Worm (Caenorhabditis elegans): ENCODE results near the gene T25B6.6.

Gene T25B6.6

ce11 chrX:9014451-9014850, 8.2 kb downstream of the T25B6.6 start (continued):
- no peak for TF ChIP-seq nfya-1 (tag; optimal IDR thresholded peaks at IDR 0.05; ENCODE audit: borderline replicate concordance, insufficient read depth)

ce11 chrX:9011471-9011870, 11.2 kb downstream of the T25B6.6 start:
- TF ChIP-seq rpc-1 (optimal IDR thresholded peaks at IDR 0.05) (no peak), rpc-1 (tag; optimal IDR thresholded peaks at IDR 0.05) (no peak), ceh-27 (GFP tag; optimal IDR thresholded peaks at IDR 0.05) (no peak), snpc-1.3 (tag; optimal IDR thresholded peaks at IDR 0.05; ENCODE audit: insufficient read depth) (no peak), let-607 (tag; optimal IDR thresholded peaks at IDR 0.05) (no peak), egrh-3 (GFP tag; IDR thresholded peaks at IDR 0.05) (no peak), ztf-26 (tag; optimal IDR thresholded peaks at IDR 0.05) (no peak), hrde-1 (tag; optimal IDR thresholded peaks at IDR 0.05; ENCODE audit: borderline replicate concordance) (no peak), egl-44 (GFP tag; IDR thresholded peaks at IDR 0.05) (no peak), F33H1.4 (GFP tag; IDR thresholded peaks at IDR 0.05) (no peak), dox-1 (GFP tag; IDR thresholded peaks at IDR 0.05) (no peak), C06A6.2 (GFP tag; conservative IDR thresholded peaks at IDR 0.05) (no peak), F52B5.7 (tag; optimal IDR thresholded peaks at IDR 0.05) (no peak), mel-28 (tag; optimal IDR thresholded peaks at IDR 0.05; ENCODE audit: borderline replicate concordance) (no peak), madf-6 (GFP tag; IDR thresholded peaks at IDR 0.05) (no peak), sdz-38 (tag; optimal IDR thresholded peaks at IDR 0.05) (no peak), zfh-2 (GFP tag; conservative IDR thresholded peaks at IDR 0.05) (no peak), lsy-27 (tag; optimal IDR thresholded peaks at IDR 0.05; ENCODE audit: borderline replicate concordance, insufficient read depth) (no peak), die-1 (tag; optimal IDR thresholded peaks at IDR 0.05) (no peak), atf-7 (tag; optimal IDR thresholded peaks at IDR 0.05) (no peak), F57C9.4 (tag; optimal IDR thresholded peaks at IDR 0.05) (no peak)

ce11 chrX:9010418-9010817, 12.3 kb downstream of the T25B6.6 start, which contains the start of gene C24A3.9:
Gene C24A3.9, minus strand, starts transcription at chrX:9010518.
- TF ChIP-seq mxl-1 (tag; optimal IDR thresholded peaks at IDR 0.05) (no peak), madf-3 (GFP tag; IDR thresholded peaks at IDR 0.05) (no peak), nfyb-1 (GFP tag; IDR thresholded peaks at IDR 0.05) (no peak), ceh-79 (tag; optimal IDR thresholded peaks at IDR 0.05) (no peak), ets-4 (GFP tag; optimal IDR thresholded peaks at IDR 0.05) (no peak), bed-1 (GFP tag; IDR thresholded peaks at IDR 0.05) (no peak), ztf-28 (GFP tag; IDR thresholded peaks at IDR 0.05) (no peak), snpc-1.3 (tag; optimal IDR thresholded peaks at IDR 0.05; ENCODE audit: insufficient read depth) (no peak), Y53G8AR.9 (GFP tag; conservative IDR thresholded peaks at IDR 0.05) (no peak), snpc-3.4 (tag; optimal IDR thresholded peaks at IDR 0.05) (no peak), somi-1 (GFP tag; optimal IDR thresholded peaks at IDR 0.05) (no peak), akir-1 (GFP tag; optimal IDR thresholded peaks at IDR 0.05) (no peak), lsl-1 (GFP tag; optimal IDR thresholded peaks at IDR 0.05) (no peak)

- TF ChIP-seq hsf-1 (GFP tag; IDR thresholded peaks at IDR 0.05), result peak; percentile 91
Observed at ce11 chrX:9007931-9008330, 14.7 kb downstream of the T25B6.6 start.
